Fruit fly (Drosophila melanogaster) whole organism, embryonic: ENCODE data around the gene CG44405.
A peak's percentile ranks its signal among the peaks of the same experiment; 100 is the strongest.

Experiments
- Asciz ChIP-seq: fragments of 200-800 bp; sonication (Bioruptor generic); optimal IDR thresholded peaks from 2 replicates; lab custom pipeline; 2017; ENCODE audit warnings: missing biosample characterization, mild to moderate bottlenecking, missing genetic modification characterization, missing genetic modification reagents
- CG10267 ChIP-seq: fragments of 200-800 bp; sonication (Bioruptor generic); optimal IDR thresholded peaks from 2 replicates; lab custom pipeline; 2018; ENCODE audit warnings: missing biosample characterization, mild to moderate bottlenecking, missing genetic modification characterization, moderate library complexity
- CG10431 ChIP-seq: fragments of 200-800 bp; sonication (Bioruptor generic); optimal IDR thresholded peaks from 3 replicates; lab custom pipeline; 2018; ENCODE audit warnings: missing biosample characterization, mild to moderate bottlenecking, missing genetic modification characterization
- CG11085 ChIP-seq: fragments of 200-800 bp; sonication (Bioruptor generic); IDR thresholded peaks from 2 replicates; pipeline ENCODE4 v1.3.6; 2022; ENCODE audit warnings: missing biosample characterization, missing genetic modification characterization
- CG11398 ChIP-seq: fragments of 200-800 bp; sonication (Bioruptor generic); optimal IDR thresholded peaks from 2 replicates; lab custom pipeline; 2016; ENCODE audit warnings: missing biosample characterization, missing genetic modification characterization
- CG12104 ChIP-seq: fragments of 200-800 bp; sonication (Bioruptor generic); optimal IDR thresholded peaks from 3 replicates; lab custom pipeline; 2016; ENCODE audit warnings: missing biosample characterization, missing genetic modification characterization
- CG13296 ChIP-seq: fragments of 200-800 bp; sonication (Bioruptor generic); optimal IDR thresholded peaks from 3 replicates; lab custom pipeline; 2018; ENCODE audit warnings: missing biosample characterization, mild to moderate bottlenecking, missing genetic modification characterization
- CG14441 ChIP-seq: fragments of 200-800 bp; sonication (Bioruptor generic); IDR thresholded peaks from 2 replicates; pipeline ENCODE4 v1.3.6; 2022; ENCODE audit warnings: missing biosample characterization, missing genetic modification characterization
- CG1647 ChIP-seq: fragments of 200-800 bp; sonication (Bioruptor generic); optimal IDR thresholded peaks from 3 replicates; lab custom pipeline; 2016; ENCODE audit warnings: missing biosample characterization, missing genetic modification characterization
- CG17186 ChIP-seq: fragments of 200-800 bp; sonication (Bioruptor generic); optimal IDR thresholded peaks from 3 replicates; lab custom pipeline; 2017; ENCODE audit warnings: missing biosample characterization, missing genetic modification reagents, missing genetic modification characterization
- CG30403 ChIP-seq: fragments of 200-800 bp; sonication (Bioruptor generic); optimal IDR thresholded peaks from 3 replicates; lab custom pipeline; 2016; ENCODE audit warnings: missing biosample characterization, missing genetic modification characterization
- CG30431 ChIP-seq: fragments of 200-800 bp; sonication (Bioruptor generic); optimal IDR thresholded peaks from 2 replicates; lab custom pipeline; 2017; ENCODE audit warnings: missing biosample characterization, missing genetic modification characterization
- CG3163 ChIP-seq: fragments of 200-800 bp; sonication (Bioruptor generic); optimal IDR thresholded peaks from 3 replicates; lab custom pipeline; 2016; ENCODE audit warnings: missing biosample characterization, missing genetic modification characterization
- CG32532 ChIP-seq: fragments of 200-800 bp; sonication (Bioruptor generic); IDR thresholded peaks from 2 replicates; pipeline ENCODE4 v1.3.6; 2022; ENCODE audit warnings: missing biosample characterization, missing genetic modification characterization
- CG5245 ChIP-seq: fragments of 200-800 bp; sonication (Bioruptor generic); optimal IDR thresholded peaks from 3 replicates; lab custom pipeline; 2016; ENCODE audit warnings: missing biosample characterization, missing genetic modification characterization
- CG7357 ChIP-seq: fragments of 200-800 bp; sonication (Bioruptor generic); IDR thresholded peaks from 3 replicates; pipeline ENCODE4 v1.3.6; 2022; ENCODE audit warnings: missing biosample characterization, missing genetic modification characterization
- CG8281 ChIP-seq: fragments of 200-800 bp; sonication (Bioruptor generic); optimal IDR thresholded peaks from 2 replicates; lab custom pipeline; 2018; ENCODE audit warnings: missing biosample characterization, mild to moderate bottlenecking, missing genetic modification characterization, moderate library complexity
- Chrac-16 ChIP-seq: fragments of 200-800 bp; sonication (Bioruptor generic); optimal IDR thresholded peaks from 3 replicates; lab custom pipeline; 2016; ENCODE audit warnings: missing biosample characterization, missing genetic modification characterization
- D19B ChIP-seq: fragments of 200-800 bp; sonication (Bioruptor generic); optimal IDR thresholded peaks from 2 replicates; lab custom pipeline; 2017; ENCODE audit warnings: missing biosample characterization, mild to moderate bottlenecking, missing genetic modification characterization
- Ets97D ChIP-seq: fragments of 200-800 bp; sonication (Bioruptor generic); optimal IDR thresholded peaks from 3 replicates; lab custom pipeline; 2016; ENCODE audit warnings: missing biosample characterization, missing genetic modification characterization
- H15 ChIP-seq: fragments of 200-800 bp; sonication (Bioruptor generic); IDR thresholded peaks from 3 replicates; pipeline ENCODE4 v1.3.6; 2022; ENCODE audit warnings: missing biosample characterization, missing genetic modification characterization
- H2.0 ChIP-seq: fragments of 200-800 bp; sonication (Bioruptor generic); IDR thresholded peaks from 2 replicates; pipeline ENCODE4 v1.3.6; 2022; ENCODE audit warnings: missing biosample characterization, missing genetic modification characterization
- HLH54F ChIP-seq: fragments of 200-800 bp; sonication (Bioruptor generic); optimal IDR thresholded peaks from 3 replicates; lab custom pipeline; 2016; ENCODE audit warnings: missing biosample characterization, missing genetic modification characterization
- Jarid2 ChIP-seq: fragments of 200-800 bp; sonication (Bioruptor generic); optimal IDR thresholded peaks from 3 replicates; lab custom pipeline; 2017; ENCODE audit warnings: mild to moderate bottlenecking, missing biosample characterization, missing genetic modification reagents, missing genetic modification characterization
- Kr ChIP-seq: fragments of 200-800 bp; sonication (Bioruptor generic); optimal IDR thresholded peaks from 2 replicates; lab custom pipeline; 2017; ENCODE audit warnings: missing biosample characterization, mild to moderate bottlenecking, missing genetic modification characterization
- Lim3 ChIP-seq: fragments of 200-800 bp; sonication (Bioruptor generic); IDR thresholded peaks from 2 replicates; pipeline ENCODE4 v1.3.6; 2022; ENCODE audit warnings: missing biosample characterization, missing genetic modification characterization
- NC2α ChIP-seq: fragments of 200-800 bp; sonication (Bioruptor generic); optimal IDR thresholded peaks from 2 replicates; lab custom pipeline; 2016; ENCODE audit warnings: missing biosample characterization, missing genetic modification characterization
- NfI ChIP-seq: fragments of 200-800 bp; sonication (Bioruptor generic); optimal IDR thresholded peaks from 3 replicates; lab custom pipeline; 2018; ENCODE audit warnings: missing biosample characterization, mild to moderate bottlenecking, missing genetic modification characterization, moderate library complexity
- Spps ChIP-seq: fragments of 200-800 bp; sonication (Bioruptor generic); optimal IDR thresholded peaks from 2 replicates; lab custom pipeline; 2018; ENCODE audit warnings: missing biosample characterization, mild to moderate bottlenecking, missing genetic modification characterization
- ap ChIP-seq: fragments of 200-800 bp; sonication (Bioruptor generic); IDR thresholded peaks from 2 replicates; pipeline ENCODE4 v1.3.6; 2022; ENCODE audit warnings: missing biosample characterization, missing genetic modification characterization
- br ChIP-seq: fragments of >200 bp; optimal IDR thresholded peaks from 2 replicates; lab custom pipeline; 2017
- cas ChIP-seq: fragments of 200-800 bp; sonication (Bioruptor generic); IDR thresholded peaks from 2 replicates; pipeline ENCODE4 v1.3.6; 2022; ENCODE audit warnings: missing biosample characterization, missing genetic modification characterization
- fu2 ChIP-seq: fragments of 200-800 bp; sonication (Bioruptor generic); optimal IDR thresholded peaks from 2 replicates; lab custom pipeline; 2016; ENCODE audit warnings: missing biosample characterization, missing genetic modification characterization
- grau ChIP-seq: fragments of 200-800 bp; optimal IDR thresholded peaks from 3 replicates; lab custom pipeline; 2019; ENCODE audit warnings: missing biosample characterization, mild to moderate bottlenecking, missing genetic modification characterization, moderate library complexity
- gro ChIP-seq: fragments of 200-800 bp; sonication (Bioruptor generic); optimal IDR thresholded peaks from 2 replicates; lab custom pipeline; 2016; ENCODE audit warnings: missing biosample characterization, missing genetic modification characterization
- gt ChIP-seq: fragments of 200-800 bp; sonication (Bioruptor generic); IDR thresholded peaks from 2 replicates; pipeline ENCODE4 v1.3.6; 2022; ENCODE audit warnings: missing biosample characterization, missing genetic modification characterization
- h ChIP-seq: fragments of >200 bp; optimal IDR thresholded peaks from 2 replicates; lab custom pipeline; 2017
- her ChIP-seq: fragments of 200-800 bp; sonication (Bioruptor generic); optimal IDR thresholded peaks from 2 replicates; lab custom pipeline; 2016; ENCODE audit warnings: missing biosample characterization, missing genetic modification characterization
- mld ChIP-seq: fragments of 200-800 bp; sonication (Bioruptor generic); IDR thresholded peaks from 3 replicates; pipeline ENCODE4 v1.3.6; 2022; ENCODE audit warnings: missing biosample characterization, missing genetic modification characterization; ENCODE audit not compliant: partially characterized antibody
- otp ChIP-seq: fragments of 200-800 bp; sonication (Bioruptor generic); IDR thresholded peaks from 3 replicates; pipeline ENCODE4, ENCODE4 v1.3.6; 2022; ENCODE audit warnings: missing biosample characterization, missing genetic modification characterization
- pho ChIP-seq: fragments of 200-800 bp; sonication (Bioruptor generic); optimal IDR thresholded peaks from 2 replicates; lab custom pipeline; 2016; ENCODE audit warnings: missing biosample characterization, missing genetic modification characterization
- pros ChIP-seq: fragments of 200-800 bp; sonication (Bioruptor generic); optimal IDR thresholded peaks from 3 replicates; lab custom pipeline; 2019; ENCODE audit warnings: missing biosample characterization, mild to moderate bottlenecking, missing genetic modification characterization, moderate library complexity
- ranshi ChIP-seq: fragments of 200-800 bp; sonication (Bioruptor generic); IDR thresholded peaks from 2 replicates; pipeline ENCODE4 v1.3.6; 2022; ENCODE audit warnings: missing biosample characterization, missing genetic modification characterization
- salm ChIP-seq: fragments of 200-800 bp; sonication (Bioruptor generic); optimal IDR thresholded peaks from 2 replicates; lab custom pipeline; 2018; ENCODE audit warnings: missing biosample characterization, mild to moderate bottlenecking, missing genetic modification characterization
- schlank ChIP-seq: fragments of 200-800 bp; sonication (Bioruptor generic); optimal IDR thresholded peaks from 2 replicates; lab custom pipeline; 2018; ENCODE audit warnings: missing biosample characterization, mild to moderate bottlenecking, missing genetic modification characterization
- sens ChIP-seq: fragments of 200-800 bp; sonication (Bioruptor generic); peaks from one replicate; lab custom pipeline; 2016; ENCODE audit warnings: missing biosample characterization, missing genetic modification characterization
- sna ChIP-seq: fragments of 200-800 bp; sonication (Bioruptor generic); IDR thresholded peaks from 2 replicates; pipeline ENCODE4 v1.3.6; 2022; ENCODE audit warnings: missing biosample characterization, missing genetic modification characterization; ENCODE audit not compliant: partially characterized antibody
- tin ChIP-seq: fragments of 200-800 bp; sonication (Bioruptor generic); optimal IDR thresholded peaks from 3 replicates; lab custom pipeline; 2016; ENCODE audit warnings: missing biosample characterization, missing genetic modification characterization
- tio ChIP-seq: fragments of 200-800 bp; sonication (Bioruptor generic); optimal IDR thresholded peaks from 2 replicates; lab custom pipeline; 2017; ENCODE audit warnings: missing biosample characterization, missing genetic modification characterization, inconsistent platforms
- trem ChIP-seq: fragments of 200-800 bp; optimal IDR thresholded peaks from 3 replicates; lab custom pipeline; 2019; ENCODE audit warnings: missing biosample characterization, mild to moderate bottlenecking, missing genetic modification characterization, moderate library complexity
- wek ChIP-seq: fragments of 200-800 bp; sonication (Bioruptor generic); optimal IDR thresholded peaks from 3 replicates; lab custom pipeline; 2018; ENCODE audit warnings: missing biosample characterization, mild to moderate bottlenecking, missing genetic modification characterization, moderate library complexity
- zf30C ChIP-seq: fragments of 200-800 bp; sonication (Bioruptor generic); optimal IDR thresholded peaks from 3 replicates; lab custom pipeline; 2018; ENCODE audit warnings: missing biosample characterization, mild to moderate bottlenecking, missing genetic modification characterization

Gene CG44405

DNA sequence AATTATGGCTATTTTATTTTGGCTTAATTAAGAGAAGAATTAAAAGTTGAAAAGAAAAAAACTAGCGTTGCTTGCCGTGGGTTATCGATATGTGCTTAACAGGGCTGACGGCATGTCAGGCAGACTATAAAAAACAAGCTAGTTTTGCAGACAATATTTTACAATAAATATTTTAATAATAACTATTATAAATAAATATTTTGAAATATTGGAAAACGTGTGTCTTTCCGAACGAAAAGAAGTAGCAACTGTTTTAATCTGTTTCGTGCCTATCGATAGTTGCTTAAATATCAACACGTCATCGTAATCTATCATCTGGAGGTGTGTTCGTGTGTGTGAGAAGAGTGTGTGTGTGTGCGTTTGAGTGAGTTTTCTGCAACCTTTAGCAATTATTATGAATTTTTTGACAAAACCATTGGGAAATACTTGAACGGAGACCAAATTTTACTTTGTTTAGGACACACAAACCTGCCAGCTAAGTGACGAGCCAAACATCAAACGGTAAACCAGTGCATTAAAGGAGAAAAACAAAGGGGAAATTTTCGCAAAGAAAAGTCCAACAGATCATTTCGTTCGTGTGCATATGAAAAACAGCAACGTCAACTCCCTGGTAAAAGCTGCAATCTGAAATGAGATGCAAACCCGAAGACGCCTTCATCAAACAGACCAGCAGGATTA, 35.0 kb downstream of the CG44405 start, which contains the start of the genes CG5861 and Syx5 (continued):
- TF ChIP-seq CG3163 (GFP tag; lab: Kevin White, UChicago) = no peak
- TF ChIP-seq wek = no peak
- TF ChIP-seq CG11398 = no peak
- no peak for TF ChIP-seq fu2 (GFP tag; lab: Kevin White, UChicago)
- no peak for TF ChIP-seq H2.0
- TF ChIP-seq gro (GFP tag; lab: Kevin White, UChicago) = no peak
- TF ChIP-seq grau (tag; lab: Kevin White, UChicago) = peak; percentile 74
- TF ChIP-seq sna = peak; percentile 95
- peak; percentile 75 for TF ChIP-seq CG10267 (tag; lab: Kevin White, UChicago)
- TF ChIP-seq zf30C (GFP tag; lab: Kevin White, UChicago) = no peak
- 0 out of 2 replicates have a peak, but pooled peaks have one; percentile 27 for TF ChIP-seq cas
- no peak for TF ChIP-seq CG17186 (GFP tag; lab: Kevin White, UChicago)
- TF ChIP-seq CG5245 (GFP tag; lab: Kevin White, UChicago) = no peak
- no peak for TF ChIP-seq her (GFP tag; lab: Kevin White, UChicago)
- peak; percentile 69 for TF ChIP-seq sens (GFP tag; lab: Kevin White, UChicago)
- TF ChIP-seq NfI = peak; percentile 72
- TF ChIP-seq tio = no peak
- peak; percentile 52; the same call in 1 of the 2 replicates for TF ChIP-seq ranshi (GFP tag; lab: Robert Waterston, UW)
- TF ChIP-seq pros (GFP tag; lab: Kevin White, UChicago) = no peak
- TF ChIP-seq otp (GFP tag; lab: Robert Waterston, UW) = no peak
- no peak for TF ChIP-seq Jarid2 (GFP tag; lab: Kevin White, UChicago)
- no peak for TF ChIP-seq Kr (GFP tag; lab: Kevin White, UChicago)
- TF ChIP-seq CG12104 = no peak
- TF ChIP-seq CG10431 = no peak
- TF ChIP-seq gt (GFP tag; lab: Robert Waterston, UW) = no peak
- peak; percentile 78; the same call in 1 of the 2 replicates for TF ChIP-seq CG32532 (GFP tag; lab: Robert Waterston, UW)
- TF ChIP-seq Chrac-16 = peak; percentile 32
- peak; percentile 63 for TF ChIP-seq CG13296
- no peak for TF ChIP-seq NC2α (GFP tag; lab: Kevin White, UChicago)
- TF ChIP-seq h = no peak
- TF ChIP-seq CG7357 (GFP tag; lab: Robert Waterston, UW) = 0 out of 3 replicates have a peak, but pooled peaks have one; percentile 16
- TF ChIP-seq Asciz (GFP tag; lab: Kevin White, UChicago) = peak; percentile 14
- no peak for TF ChIP-seq CG8281 (tag; lab: Kevin White, UChicago)
- TF ChIP-seq Ets97D (GFP tag; lab: Kevin White, UChicago) = peak; percentile 32
- TF ChIP-seq H15 = 0 out of 3 replicates have a peak, but pooled peaks have one; percentile 48
- no peak for TF ChIP-seq Spps (tag; lab: Kevin White, UChicago)
- TF ChIP-seq salm = peak; percentile 45
- no peak for TF ChIP-seq Lim3 (GFP tag; lab: Robert Waterston, UW)
- no peak for TF ChIP-seq HLH54F (GFP tag; lab: Kevin White, UChicago)
- TF ChIP-seq schlank (tag; lab: Kevin White, UChicago) = no peak
- TF ChIP-seq br = no peak
- no peak for TF ChIP-seq pho (GFP tag; lab: Kevin White, UChicago)
- TF ChIP-seq CG30403 (GFP tag; lab: Kevin White, UChicago) = peak; percentile 67
- TF ChIP-seq tin (GFP tag; lab: Kevin White, UChicago) = peak; percentile 33
- TF ChIP-seq trem (tag; lab: Kevin White, UChicago) = peak; percentile 86
- peak; percentile 58; the same call in 1 of the 2 replicates for TF ChIP-seq CG14441
- peak; percentile 17 for TF ChIP-seq D19B (GFP tag; lab: Kevin White, UChicago)
- TF ChIP-seq mld (GFP tag; lab: Robert Waterston, UW) = peak; percentile 71; the same call in 2 of the 3 replicates
- TF ChIP-seq CG11085 (GFP tag; lab: Robert Waterston, UW) = peak; percentile 64
- no peak for TF ChIP-seq ap (GFP tag; lab: Robert Waterston, UW)
- TF ChIP-seq CG1647 = no peak
- no peak for TF ChIP-seq CG30431 (GFP tag; lab: Kevin White, UChicago)
